ENCODE assay signal across 1 fruit fly cellular context in genomic region chr3L:17532197-17532596, dm6.
A peak's percentile ranks its signal among the peaks of the same experiment; 100 is the strongest.
TF ChIP-seq lines count a peak whose summit lies in the region.

No protein-coding gene starts in this region.

TF ChIP-seq in whole organism, embryonic, 481 proteins besides CTCF, POLR2A, EP300 and RAD21 (continued from another document and continues in another):
- TF ChIP-seq dmrt99B (tag; optimal IDR thresholded peaks at IDR 0.05; lab: Kevin White, UChicago) (peak; percentile 58), Dbx (GFP tag; IDR thresholded peaks at IDR 0.05; lab: Robert Waterston, UW) (no peak), CG7372 (GFP tag; IDR thresholded peaks at IDR 0.05; lab: Robert Waterston, UW) (no peak), Bteb2 (GFP tag; optimal IDR thresholded peaks at IDR 0.05; lab: Kevin White, UChicago) (no peak), Ada2b (GFP tag; IDR thresholded peaks at IDR 0.05; lab: Robert Waterston, UW) (peak; percentile 32; the same call in 1 of the 2 replicates), CG10147 (GFP tag; optimal IDR thresholded peaks at IDR 0.05; lab: Kevin White, UChicago) (no peak), CG12236 (GFP tag; optimal IDR thresholded peaks at IDR 0.05; lab: Kevin White, UChicago) (no peak), vvl (GFP tag; IDR thresholded peaks at IDR 0.05; lab: Robert Waterston, UW) (peak; percentile 44; the same call in 1 of the 2 replicates), Max (GFP tag; optimal IDR thresholded peaks at IDR 0.05; lab: Kevin White, UChicago) (no peak), CG34422 (GFP tag; IDR thresholded peaks at IDR 0.05; lab: Robert Waterston, UW) (no peak), pb (GFP tag; optimal IDR thresholded peaks at IDR 0.05; lab: Kevin White, UChicago) (no peak), CG7745 (tag; optimal IDR thresholded peaks at IDR 0.05; lab: Kevin White, UChicago) (no peak), Hsf (GFP tag; optimal IDR thresholded peaks at IDR 0.05; lab: Kevin White, UChicago) (peak; percentile 36), scrt (GFP tag; optimal IDR thresholded peaks at IDR 0.05; lab: Kevin White, UChicago) (no peak), insv (GFP tag; optimal IDR thresholded peaks at IDR 0.05; lab: Kevin White, UChicago) (no peak), slou (GFP tag; optimal IDR thresholded peaks at IDR 0.05; lab: Kevin White, UChicago) (no peak), GATAe (GFP tag; conservative IDR thresholded peaks at IDR 0.05; lab: Robert Waterston, UW) (no peak), CG31388 (GFP tag; optimal IDR thresholded peaks at IDR 0.05; lab: Kevin White, UChicago) (no peak), Dref (GFP tag; IDR thresholded peaks at IDR 0.05; lab: Robert Waterston, UW) (no peak), CG16813 (GFP tag; IDR thresholded peaks at IDR 0.05; lab: Robert Waterston, UW; ENCODE audit: partially characterized antibody) (no peak), pum (GFP tag; optimal IDR thresholded peaks at IDR 0.05; lab: Kevin White, UChicago) (no peak), CG12071 (GFP tag; optimal IDR thresholded peaks at IDR 0.05; lab: Kevin White, UChicago) (no peak), CG31365 (tag; optimal IDR thresholded peaks at IDR 0.05; lab: Kevin White, UChicago) (no peak), CG32767 (GFP tag; IDR thresholded peaks at IDR 0.05; lab: Robert Waterston, UW) (peak; percentile 46; the same call in 1 of the 2 replicates), CG7271 (tag; optimal IDR thresholded peaks at IDR 0.05; lab: Kevin White, UChicago) (no peak), oc (tag; optimal IDR thresholded peaks at IDR 0.05; lab: Kevin White, UChicago) (no peak), gcm2 (GFP tag; optimal IDR thresholded peaks at IDR 0.05; lab: Kevin White, UChicago) (no peak), Ptx1 (GFP tag; IDR thresholded peaks at IDR 0.05; lab: Robert Waterston, UW) (no peak; the same call in 1 of the 2 replicates), CG30431 (GFP tag; optimal IDR thresholded peaks at IDR 0.05; lab: Kevin White, UChicago) (no peak), CG33213 (GFP tag; optimal IDR thresholded peaks at IDR 0.05; lab: Kevin White, UChicago) (no peak), Myb (GFP tag; optimal IDR thresholded peaks at IDR 0.05; lab: Kevin White, UChicago) (no peak), wdn (GFP tag; IDR thresholded peaks at IDR 0.05; lab: Robert Waterston, UW) (no peak), NK7.1 (GFP tag; optimal IDR thresholded peaks at IDR 0.05; lab: Kevin White, UChicago) (no peak), CG18619 (GFP tag; optimal IDR thresholded peaks at IDR 0.05; lab: Kevin White, UChicago) (peak; percentile 23), CG8944 (GFP tag; optimal IDR thresholded peaks at IDR 0.05; lab: Kevin White, UChicago) (no peak), Elba2 (GFP tag; optimal IDR thresholded peaks at IDR 0.05; lab: Kevin White, UChicago) (no peak), gt (GFP tag; IDR thresholded peaks at IDR 0.05; lab: Robert Waterston, UW) (no peak), grau (tag; optimal IDR thresholded peaks at IDR 0.05; lab: Kevin White, UChicago) (peak; percentile 49), grn (GFP tag; optimal IDR thresholded peaks at IDR 0.05; lab: Kevin White, UChicago) (no peak), kah (GFP tag; optimal IDR thresholded peaks at IDR 0.05; lab: Kevin White, UChicago) (no peak), PHDP (tag; optimal IDR thresholded peaks at IDR 0.05; lab: Kevin White, UChicago) (peak; percentile 51), CG1647 (GFP tag; optimal IDR thresholded peaks at IDR 0.05; lab: Kevin White, UChicago) (no peak), Doc2 (GFP tag; IDR thresholded peaks at IDR 0.05; lab: Robert Waterston, UW) (no peak), CG18476 (GFP tag; optimal IDR thresholded peaks at IDR 0.05; lab: Kevin White, UChicago) (no peak), phol (tag; optimal IDR thresholded peaks at IDR 0.05; lab: Kevin White, UChicago) (peak; percentile 54), Eip74EF (GFP tag; optimal IDR thresholded peaks at IDR 0.05; lab: Kevin White, UChicago) (no peak), Fer1 (GFP tag; optimal IDR thresholded peaks at IDR 0.05; lab: Kevin White, UChicago) (no peak), ftz-f1 (GFP tag; optimal IDR thresholded peaks at IDR 0.05; lab: Kevin White, UChicago) (no peak), Jarid2 (GFP tag; optimal IDR thresholded peaks at IDR 0.05; lab: Kevin White, UChicago) (no peak), da (GFP tag; optimal IDR thresholded peaks at IDR 0.05; lab: Kevin White, UChicago) (no peak), emc (GFP tag; optimal IDR thresholded peaks at IDR 0.05; lab: Kevin White, UChicago) (no peak), CG17359 (tag; optimal IDR thresholded peaks at IDR 0.05; lab: Kevin White, UChicago) (peak; percentile 59), Stat92E (GFP tag; optimal IDR thresholded peaks at IDR 0.05; lab: Kevin White, UChicago) (no peak), Hmx (GFP tag; optimal IDR thresholded peaks at IDR 0.05; lab: Kevin White, UChicago) (no peak), Hr51 (GFP tag; optimal IDR thresholded peaks at IDR 0.05; lab: Kevin White, UChicago) (peak in 1 of 2 experiments; percentile 32), Gug (GFP tag; IDR thresholded peaks at IDR 0.05; lab: Robert Waterston, UW) (no peak), Lim3 (GFP tag; IDR thresholded peaks at IDR 0.05; lab: Robert Waterston, UW) (no peak), abd-A (tag; optimal IDR thresholded peaks at IDR 0.05; lab: Kevin White, UChicago) (peak; percentile 17), Hr3 (GFP tag; optimal IDR thresholded peaks at IDR 0.05; lab: Kevin White, UChicago) (peak; percentile 6), D19A (tag; optimal IDR thresholded peaks at IDR 0.05; lab: Kevin White, UChicago) (peak; percentile 31), bowl (GFP tag; IDR thresholded peaks at IDR 0.05; lab: Robert Waterston, UW) (no peak), CG6854 (GFP tag; optimal IDR thresholded peaks at IDR 0.05; lab: Kevin White, UChicago) (no peak), CG30020 (tag; optimal IDR thresholded peaks at IDR 0.05; lab: Kevin White, UChicago) (no peak), org-1 (GFP tag; optimal IDR thresholded peaks at IDR 0.05; lab: Kevin White, UChicago) (no peak), zen2 (GFP tag; IDR thresholded peaks at IDR 0.05; lab: Robert Waterston, UW; ENCODE audit: partially characterized antibody) (no peak), CG4360 (GFP tag; IDR thresholded peaks at IDR 0.05; lab: Robert Waterston, UW) (no peak), HmgZ (tag; optimal IDR thresholded peaks at IDR 0.05; lab: Kevin White, UChicago) (no peak), CG7556 (GFP tag; optimal IDR thresholded peaks at IDR 0.05; lab: Kevin White, UChicago) (peak; percentile 41), NC2α (GFP tag; optimal IDR thresholded peaks at IDR 0.05; lab: Kevin White, UChicago) (no peak), dmrt11E (tag; optimal IDR thresholded peaks at IDR 0.05; lab: Kevin White, UChicago) (peak; percentile 47), CG31441 (GFP tag; IDR thresholded peaks at IDR 0.05; lab: Robert Waterston, UW) (0 out of 2 replicates have a peak, but pooled peaks have one; percentile 20), pan (optimal IDR thresholded peaks at IDR 0.05; lab: Kevin White, UChicago) (no peak), pan (GFP tag; optimal IDR thresholded peaks at IDR 0.05 in 1 of 2, IDR thresholded peaks at IDR 0.05 in 1 of 2) (peak in 1 of 2 experiments; percentile 67), CG17385 (GFP tag; optimal IDR thresholded peaks at IDR 0.05; lab: Kevin White, UChicago) (peak; percentile 26), schlank (tag; optimal IDR thresholded peaks at IDR 0.05; lab: Kevin White, UChicago) (no peak), disco-r (GFP tag; optimal IDR thresholded peaks at IDR 0.05; lab: Kevin White, UChicago) (no peak), CG10462 (GFP tag; optimal IDR thresholded peaks at IDR 0.05; lab: Kevin White, UChicago) (no peak), dysf (GFP tag; IDR thresholded peaks at IDR 0.05; lab: Robert Waterston, UW) (0 out of 3 replicates have a peak, but pooled peaks have one; percentile 36), ewg (GFP tag; optimal IDR thresholded peaks at IDR 0.05; lab: Kevin White, UChicago) (peak; percentile 7), CG9727 (GFP tag; optimal IDR thresholded peaks at IDR 0.05; lab: Kevin White, UChicago) (peak; percentile 34), jing (GFP tag; optimal IDR thresholded peaks at IDR 0.05; lab: Kevin White, UChicago) (no peak), unc-4 (GFP tag; IDR thresholded peaks at IDR 0.05; lab: Robert Waterston, UW; ENCODE audit: partially characterized antibody) (no peak), rib (GFP tag; IDR thresholded peaks at IDR 0.05; lab: Robert Waterston, UW) (no peak), Dip2 (GFP tag; IDR thresholded peaks at IDR 0.05; lab: Robert Waterston, UW) (no peak), Pdp1 (GFP tag; optimal IDR thresholded peaks at IDR 0.05; lab: Kevin White, UChicago) (no peak), CG4730 (GFP tag; IDR thresholded peaks at IDR 0.05; lab: Robert Waterston, UW) (no peak), cad (GFP tag; optimal IDR thresholded peaks at IDR 0.05; lab: Kevin White, UChicago) (no peak), ro (GFP tag; IDR thresholded peaks at IDR 0.05; lab: Robert Waterston, UW) (no peak), gsb (GFP tag; IDR thresholded peaks at IDR 0.05; lab: Robert Waterston, UW) (no peak), BEAF-32 (GFP tag; optimal IDR thresholded peaks at IDR 0.05; lab: Kevin White, UChicago) (no peak), eyg (GFP tag; optimal IDR thresholded peaks at IDR 0.05; lab: Kevin White, UChicago) (no peak), Chrac-16 (GFP tag; optimal IDR thresholded peaks at IDR 0.05; lab: Kevin White, UChicago) (no peak), exex (tag; optimal IDR thresholded peaks at IDR 0.05; lab: Kevin White, UChicago) (no peak), CG18764 (GFP tag; optimal IDR thresholded peaks at IDR 0.05; lab: Kevin White, UChicago) (no peak), CG6272 (GFP tag; IDR thresholded peaks at IDR 0.05; lab: Robert Waterston, UW) (no peak), CG9817 (tag; optimal IDR thresholded peaks at IDR 0.05; lab: Kevin White, UChicago) (no peak), Xrp1 (GFP tag; IDR thresholded peaks at IDR 0.05; lab: Robert Waterston, UW) (peak; percentile 56; the same call in 1 of the 2 replicates), Hr39 (optimal IDR thresholded peaks at IDR 0.05; lab: Kevin White, UChicago) (no peak), fd96Cb (tag; optimal IDR thresholded peaks at IDR 0.05; lab: Kevin White, UChicago) (peak; percentile 19), Xbp1 (GFP tag; optimal IDR thresholded peaks at IDR 0.05; lab: Kevin White, UChicago) (peak; percentile 20), so (GFP tag; IDR thresholded peaks at IDR 0.05; lab: Robert Waterston, UW) (no peak), CG11504 (tag; optimal IDR thresholded peaks at IDR 0.05; lab: Kevin White, UChicago) (no peak), CG3995 (GFP tag; optimal IDR thresholded peaks at IDR 0.05; lab: Kevin White, UChicago) (no peak), sc (optimal IDR thresholded peaks at IDR 0.05; lab: Kevin White, UChicago) (no peak), sc (GFP tag; optimal IDR thresholded peaks at IDR 0.05; lab: Kevin White, UChicago) (no peak), CG2129 (GFP tag; IDR thresholded peaks at IDR 0.05; lab: Robert Waterston, UW; ENCODE audit: partially characterized antibody) (no peak), CG34376 (GFP tag; optimal IDR thresholded peaks at IDR 0.05; lab: Kevin White, UChicago) (no peak), MTF-1 (GFP tag; optimal IDR thresholded peaks at IDR 0.05; lab: Kevin White, UChicago; ENCODE audit: borderline replicate concordance) (no peak), HHEX (GFP tag; optimal IDR thresholded peaks at IDR 0.05; lab: Kevin White, UChicago) (no peak), CG5180 (GFP tag; optimal IDR thresholded peaks at IDR 0.05; lab: Kevin White, UChicago) (no peak), tin (GFP tag; optimal IDR thresholded peaks at IDR 0.05; lab: Kevin White, UChicago) (no peak), CG2889 (GFP tag; IDR thresholded peaks at IDR 0.05; lab: Robert Waterston, UW) (no peak), toy (GFP tag; IDR thresholded peaks at IDR 0.05; lab: Robert Waterston, UW) (no peak), CG7987 (GFP tag; optimal IDR thresholded peaks at IDR 0.05; lab: Kevin White, UChicago) (no peak), kay (GFP tag; optimal IDR thresholded peaks at IDR 0.05; lab: Kevin White, UChicago) (no peak), Oli (tag; optimal IDR thresholded peaks at IDR 0.05; lab: Kevin White, UChicago) (peak; percentile 54), dm (GFP tag; optimal IDR thresholded peaks at IDR 0.05; lab: Kevin White, UChicago) (no peak), Rx (GFP tag; IDR thresholded peaks at IDR 0.05; lab: Robert Waterston, UW) (no peak), Fer3 (tag; optimal IDR thresholded peaks at IDR 0.05; lab: Kevin White, UChicago) (peak; percentile 4), sisA (GFP tag; IDR thresholded peaks at IDR 0.05; lab: Robert Waterston, UW) (no peak), Nf-YB (GFP tag; optimal IDR thresholded peaks at IDR 0.05; lab: Kevin White, UChicago) (peak; percentile 9), ATbp (GFP tag; optimal IDR thresholded peaks at IDR 0.05; lab: Kevin White, UChicago) (peak; percentile 31), CG4707 (GFP tag; optimal IDR thresholded peaks at IDR 0.05; lab: Kevin White, UChicago) (peak; percentile 22), CG8478 (optimal IDR thresholded peaks at IDR 0.05; lab: Kevin White, UChicago) (no peak), Six4 (GFP tag; optimal IDR thresholded peaks at IDR 0.05; lab: Kevin White, UChicago) (no peak), nau (GFP tag; optimal IDR thresholded peaks at IDR 0.05; lab: Kevin White, UChicago) (no peak), onecut (GFP tag; IDR thresholded peaks at IDR 0.05; lab: Robert Waterston, UW) (0 out of 2 replicates have a peak, but pooled peaks have one; percentile 10), wor (GFP tag; IDR thresholded peaks at IDR 0.05; lab: Robert Waterston, UW) (no peak), ci (GFP tag; IDR thresholded peaks at IDR 0.05; lab: Robert Waterston, UW) (no peak), dan (GFP tag; IDR thresholded peaks at IDR 0.05; lab: Robert Waterston, UW) (no peak), B-H2 (GFP tag; optimal IDR thresholded peaks at IDR 0.05; lab: Kevin White, UChicago) (no peak), CG9932 (GFP tag; IDR thresholded peaks at IDR 0.05; lab: Robert Waterston, UW) (no peak; the same call in 1 of the 2 replicates), CG15514 (GFP tag; optimal IDR thresholded peaks at IDR 0.05; lab: Kevin White, UChicago) (no peak), CG4282 (GFP tag; optimal IDR thresholded peaks at IDR 0.05; lab: Kevin White, UChicago) (no peak), CG3838 (GFP tag; optimal IDR thresholded peaks at IDR 0.05; lab: Kevin White, UChicago) (no peak), CG13296 (GFP tag; optimal IDR thresholded peaks at IDR 0.05; lab: Kevin White, UChicago) (no peak), gce (GFP tag; IDR thresholded peaks at IDR 0.05; lab: Robert Waterston, UW) (no peak), CG18262 (tag; optimal IDR thresholded peaks at IDR 0.05; lab: Kevin White, UChicago) (peak; percentile 60)
